Worm (Caenorhabditis elegans) whole organism, L3 larva: ENCODE data around the gene C49H3.3.

Experiments
- ceh-16 ChIP-seq: sonication (generic microtip); optimal IDR thresholded peaks from 2 replicates; lab custom pipeline; 2017; ENCODE audit warnings: missing biosample characterization, missing genetic modification characterization
- ceh-28 ChIP-seq: fragments of 150-350 bp; optimal IDR thresholded peaks from 2 replicates; lab custom pipeline; 2014; ENCODE audit warnings: missing biosample characterization, missing genetic modification reagents, missing genetic modification characterization
- ceh-9 ChIP-seq: sonication (generic microtip); optimal IDR thresholded peaks from 2 replicates; lab custom pipeline; 2018; ENCODE audit warnings: missing biosample characterization, missing genetic modification characterization
- egl-5 ChIP-seq: fragments of 150-350 bp; optimal IDR thresholded peaks from 2 replicates; lab custom pipeline; 2017; ENCODE audit warnings: missing biosample characterization, missing genetic modification reagents, missing genetic modification characterization, inconsistent platforms
- elt-2 ChIP-seq: sonication (generic microtip); optimal IDR thresholded peaks from 2 replicates; lab custom pipeline; 2016; ENCODE audit warnings: missing genetic modification reagents, mild to moderate bottlenecking, missing genetic modification characterization, missing compliant biosample characterization
- fkh-10 ChIP-seq: sonication (generic microtip); optimal IDR thresholded peaks from 2 replicates; lab custom pipeline; 2017; ENCODE audit warnings: missing biosample characterization, missing genetic modification reagents, missing genetic modification characterization
- fkh-2 ChIP-seq: fragments of 150-350 bp; optimal IDR thresholded peaks from 2 replicates; lab custom pipeline; 2014; ENCODE audit warnings: missing biosample characterization, missing genetic modification reagents, missing genetic modification characterization
- lin-39 ChIP-seq: fragments of 150-350 bp; optimal IDR thresholded peaks from 2 replicates; lab custom pipeline; 2018; ENCODE audit warnings: missing biosample characterization, missing genetic modification reagents, missing genetic modification characterization
- nhr-11 ChIP-seq: fragments of 150-350 bp; optimal IDR thresholded peaks from 2 replicates; lab custom pipeline; 2014; ENCODE audit warnings: missing biosample characterization, missing genetic modification characterization
- nhr-23 ChIP-seq: fragments of 150-350 bp; optimal IDR thresholded peaks from 2 replicates; lab custom pipeline; 2014; ENCODE audit warnings: missing biosample characterization, missing genetic modification reagents, missing genetic modification characterization
- nhr-76 ChIP-seq: fragments of 150-350 bp; sonication (generic microtip); optimal IDR thresholded peaks from 5 replicates; lab custom pipeline; 2014; ENCODE audit warnings: missing biosample characterization, missing genetic modification characterization

DNA sequence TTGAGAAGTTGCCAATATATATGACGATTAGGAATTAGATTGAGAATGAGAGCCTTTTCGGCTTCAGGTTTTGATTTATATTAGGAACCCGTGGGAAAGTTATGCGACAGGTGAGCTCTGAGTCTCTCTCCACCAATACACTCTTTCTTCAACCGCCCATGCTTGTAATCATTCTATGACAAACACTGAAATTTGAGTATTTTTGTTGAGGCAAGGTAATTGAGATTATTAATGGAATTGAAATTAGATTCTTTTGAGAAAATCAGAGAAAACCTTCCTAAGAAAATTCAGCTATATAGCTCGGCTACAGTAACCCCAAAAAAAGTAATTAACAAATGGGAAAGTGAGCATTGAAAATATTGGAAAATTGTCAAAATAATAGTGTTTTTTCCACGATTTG lies 31.7 kb downstream of the C49H3.3 start, which contains the start of gene ceh-19:
- no peak for TF ChIP-seq ceh-9 (tag; lab: Kevin White, UChicago)
- TF ChIP-seq elt-2, result no peak
- no peak for TF ChIP-seq ceh-28 (tag; lab: Kevin White, UChicago)
- no peak for TF ChIP-seq fkh-10 (GFP tag; lab: Kevin White, UChicago)
- TF ChIP-seq nhr-76 (tag; lab: Kevin White, UChicago), result no peak
- no peak for TF ChIP-seq egl-5 (tag; lab: Kevin White, UChicago)
- no peak for TF ChIP-seq lin-39
- TF ChIP-seq fkh-2 (tag; lab: Kevin White, UChicago), result no peak
- TF ChIP-seq nhr-11, result no peak
- TF ChIP-seq ceh-16 (tag; lab: Kevin White, UChicago), result no peak
- TF ChIP-seq nhr-23, result no peak
